Fruit fly (Drosophila melanogaster): ENCODE data around the gene MtnD.

DNA sequence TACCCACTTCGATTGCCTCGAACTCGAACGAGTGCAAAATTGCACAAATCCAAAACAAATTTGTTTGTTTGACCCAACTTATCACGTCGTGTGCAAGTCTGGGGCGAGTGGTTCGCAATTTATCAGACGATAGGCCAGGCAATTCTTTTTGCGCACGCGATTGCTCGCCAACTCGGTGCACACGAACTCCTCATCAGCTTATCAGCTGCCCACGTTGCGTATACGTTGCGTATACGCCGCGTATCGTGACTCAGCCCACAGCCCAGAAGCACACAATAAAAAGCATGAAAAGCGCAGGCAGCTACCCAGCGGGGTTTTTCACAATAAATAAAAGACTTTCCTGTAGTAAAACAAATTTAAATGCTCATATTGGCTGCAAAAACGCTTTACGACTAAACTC, 31.1 kb upstream of the MtnD start, which contains the start of gene MtnB:
- no peak for TF ChIP-seq CG8159 (tag; optimal IDR thresholded peaks at IDR 0.05)
- no peak for TF ChIP-seq EcR (GFP tag; optimal IDR thresholded peaks at IDR 0.05)
- no peak for TF ChIP-seq CG13204 (GFP tag; optimal IDR thresholded peaks at IDR 0.05)
- TF ChIP-seq rn (GFP tag; IDR thresholded peaks at IDR 0.05), result no peak
- no peak for TF ChIP-seq CG8301 (tag; optimal IDR thresholded peaks at IDR 0.05)
- TF ChIP-seq Pif1B (GFP tag; optimal IDR thresholded peaks at IDR 0.05), result no peak
- no peak for TF ChIP-seq CG32121 (GFP tag; IDR thresholded peaks at IDR 0.05)
- no peak for TF ChIP-seq CG12605 (GFP tag; IDR thresholded peaks at IDR 0.05)
- TF ChIP-seq Pif1A (GFP tag; optimal IDR thresholded peaks at IDR 0.05), result no peak

All from whole organism, pupa.